Worm (Caenorhabditis elegans) whole organism, midembryonic: Measurements from ENCODE around the gene fbxb-30.

Experiments
- T22C8.4 ChIP-seq: fragments of 200-800 bp; sonication (Bioruptor generic); IDR thresholded peaks from 2 replicates; pipeline ENCODE4 v1.3.6; 2022; ENCODE audit warnings: missing genetic modification characterization, missing compliant biosample characterization
- cog-1 ChIP-seq: sonication (generic microtip); optimal IDR thresholded peaks from 2 replicates; lab custom pipeline; 2016; ENCODE audit warnings: missing genetic modification characterization, missing compliant biosample characterization
- flt-1 ChIP-seq: fragments of 200-800 bp; sonication (Bioruptor generic); IDR thresholded peaks from 2 replicates; pipeline ENCODE4 v1.3.6; 2022; ENCODE audit warnings: missing genetic modification characterization, missing compliant biosample characterization
- ref-1 ChIP-seq: fragments of 200-800 bp; sonication (Bioruptor generic); conservative IDR thresholded peaks from 2 replicates; pipeline ENCODE4 v1.3.6; 2022; ENCODE audit warnings: missing genetic modification reagents, missing genetic modification characterization, missing compliant biosample characterization
- ztf-29 ChIP-seq: fragments of 200-800 bp; sonication (Bioruptor generic); IDR thresholded peaks from 2 replicates; pipeline ENCODE4 v1.3.6; 2022; ENCODE audit warnings: missing genetic modification reagents, missing genetic modification characterization, missing compliant biosample characterization

DNA sequence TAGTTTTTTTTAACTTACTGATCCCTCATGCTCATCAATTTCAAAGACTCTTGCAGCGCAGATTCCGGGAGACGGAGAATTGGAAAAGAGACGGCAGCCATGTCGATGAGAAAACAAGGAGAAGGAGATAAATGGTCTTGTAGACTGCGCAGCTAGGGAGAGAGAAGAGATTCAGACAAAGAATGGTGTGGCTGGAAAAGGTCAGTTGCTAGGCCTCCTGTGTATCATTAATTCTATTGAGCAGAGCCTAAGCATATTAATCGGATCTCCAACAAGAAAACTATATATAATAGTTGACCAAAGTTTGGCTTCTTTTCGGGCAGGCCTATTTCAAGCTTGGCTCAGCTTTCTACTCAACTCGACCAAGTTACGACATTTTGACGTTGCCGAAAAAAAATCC, 1.8 kb downstream of the fbxb-30 start, which contains the start of gene fbxb-29:
- TF ChIP-seq cog-1 (tag; lab: Kevin White, UChicago) (no peak), ztf-29 (no peak), flt-1 (GFP tag; lab: Robert Waterston, UW) (no peak), ref-1 (GFP tag; lab: Robert Waterston, UW) (no peak), T22C8.4 (GFP tag; lab: Robert Waterston, UW) (no peak)
